Fruit fly (Drosophila melanogaster): ENCODE measurements around the gene CG14443.

The CG14443 gene

dm6 chrX:6615476-6615875, 18.3 kb upstream of the CG14443 start (continued):
- TF ChIP-seq dmrt99B (tag; optimal IDR thresholded peaks at IDR 0.05) (peak; percentile 65), nerfin-2 (GFP tag; IDR thresholded peaks at IDR 0.05; ENCODE audit: partially characterized antibody) (no peak), croc (GFP tag; conservative IDR thresholded peaks at IDR 0.05) (peak; percentile 67; the same call in 2 of the 3 replicates), Dek (tag; optimal IDR thresholded peaks at IDR 0.05) (no peak), CG7963 (GFP tag; IDR thresholded peaks at IDR 0.05; ENCODE audit: partially characterized antibody) (no peak), Fer2 (tag; optimal IDR thresholded peaks at IDR 0.05) (no peak), CkIIα-i1 (GFP tag; IDR thresholded peaks at IDR 0.05) (no peak), tna (GFP tag; IDR thresholded peaks at IDR 0.05; ENCODE audit: partially characterized antibody) (no peak), CG7271 (tag; optimal IDR thresholded peaks at IDR 0.05) (no peak), slbo (GFP tag; IDR thresholded peaks at IDR 0.05) (0 out of 2 replicates have a peak, but pooled peaks have one; percentile 24), Hr78 (GFP tag; optimal IDR thresholded peaks at IDR 0.05) (no peak), sens-2 (GFP tag; IDR thresholded peaks at IDR 0.05) (peak; percentile 38; the same call in 1 of the 2 replicates), CG14667 (GFP tag; IDR thresholded peaks at IDR 0.05) (peak; percentile 34), CG6175 (GFP tag; IDR thresholded peaks at IDR 0.05) (no peak), CG10147 (GFP tag; optimal IDR thresholded peaks at IDR 0.05) (no peak), ems (GFP tag; optimal IDR thresholded peaks at IDR 0.05) (no peak), Vsx1 (GFP tag; optimal IDR thresholded peaks at IDR 0.05) (no peak), Chrac-16 (GFP tag; optimal IDR thresholded peaks at IDR 0.05) (peak; percentile 24), dpn (GFP tag; optimal IDR thresholded peaks at IDR 0.05) (peak; percentile 17 to 27), unpg (GFP tag; optimal IDR thresholded peaks at IDR 0.05) (peak; percentile 35), chinmo (GFP tag; IDR thresholded peaks at IDR 0.05; ENCODE audit: partially characterized antibody) (no peak), E2f2 (GFP tag; IDR thresholded peaks at IDR 0.05) (peak; percentile 29), Ets97D (GFP tag; optimal IDR thresholded peaks at IDR 0.05) (no peak), CG9609 (GFP tag; optimal IDR thresholded peaks at IDR 0.05) (no peak), H15 (GFP tag; IDR thresholded peaks at IDR 0.05) (peak; percentile 68; the same call in 2 of the 3 replicates), CG10366 (GFP tag; IDR thresholded peaks at IDR 0.05) (peak; percentile 66), Rx (GFP tag; IDR thresholded peaks at IDR 0.05) (peak; percentile 47; the same call in 1 of the 2 replicates), Opbp (GFP tag; IDR thresholded peaks at IDR 0.05; ENCODE audit: partially characterized antibody) (no peak), Hr39 (optimal IDR thresholded peaks at IDR 0.05) (no peak), CG9437 (GFP tag; optimal IDR thresholded peaks at IDR 0.05) (no peak), Spps (tag; optimal IDR thresholded peaks at IDR 0.05) (peak; percentile 18), NfI (GFP tag; optimal IDR thresholded peaks at IDR 0.05) (no peak), Ravus (GFP tag; IDR thresholded peaks at IDR 0.05) (no peak), PHDP (tag; optimal IDR thresholded peaks at IDR 0.05) (no peak), ewg (GFP tag; optimal IDR thresholded peaks at IDR 0.05) (peak; percentile 21), ase (GFP tag; IDR thresholded peaks at IDR 0.05) (peak; percentile 35; the same call in 1 of the 3 replicates), Eip74EF (GFP tag; optimal IDR thresholded peaks at IDR 0.05) (no peak), CG7987 (GFP tag; optimal IDR thresholded peaks at IDR 0.05) (no peak), CG11093 (GFP tag; IDR thresholded peaks at IDR 0.05) (peak; percentile 59; the same call in 2 of the 3 replicates), CG17186 (GFP tag; optimal IDR thresholded peaks at IDR 0.05) (no peak), CG7556 (GFP tag; optimal IDR thresholded peaks at IDR 0.05) (no peak), CG10959 (GFP tag; IDR thresholded peaks at IDR 0.05) (peak; percentile 59; the same call in 1 of the 2 replicates), trh (GFP tag; optimal IDR thresholded peaks at IDR 0.05) (no peak), tup (GFP tag; optimal IDR thresholded peaks at IDR 0.05) (no peak), CG10979 (tag; optimal IDR thresholded peaks at IDR 0.05) (peak; percentile 72), crol (GFP tag; IDR thresholded peaks at IDR 0.05) (no peak), CG17612 (GFP tag; IDR thresholded peaks at IDR 0.05) (no peak), zen (tag; optimal IDR thresholded peaks at IDR 0.05) (no peak), CG4404 (GFP tag; IDR thresholded peaks at IDR 0.05) (peak; percentile 60), CG15073 (GFP tag; optimal IDR thresholded peaks at IDR 0.05) (no peak)

All from whole organism, embryonic.